Worm (Caenorhabditis elegans) whole organism, midembryonic: Measurements from ENCODE around the gene F58H1.7.

ENCODE experiments used
- T22C8.4 ChIP-seq: fragments of 200-800 bp; sonication (Bioruptor generic); IDR thresholded peaks from 2 replicates; pipeline ENCODE4 v1.3.6; 2022; ENCODE audit warnings: missing genetic modification characterization, missing compliant biosample characterization
- flt-1 ChIP-seq: fragments of 200-800 bp; sonication (Bioruptor generic); IDR thresholded peaks from 2 replicates; pipeline ENCODE4 v1.3.6; 2022; ENCODE audit warnings: missing genetic modification characterization, missing compliant biosample characterization
- klf-2 ChIP-seq: fragments of 200-800 bp; sonication (Bioruptor generic); conservative IDR thresholded peaks from 2 replicates; pipeline ENCODE4 v1.3.6; 2022; ENCODE audit warnings: missing genetic modification reagents, missing genetic modification characterization, missing compliant biosample characterization
- med-1 ChIP-seq: sonication (generic microtip); optimal IDR thresholded peaks from 2 replicates; lab custom pipeline; 2017; ENCODE audit warnings: missing genetic modification characterization, mild to moderate bottlenecking, missing compliant biosample characterization, antibody characterized with exemption, missing genetic modification reagents; ENCODE audit not compliant: insufficient read depth
- ztf-29 ChIP-seq: fragments of 200-800 bp; sonication (Bioruptor generic); IDR thresholded peaks from 2 replicates; pipeline ENCODE4 v1.3.6; 2022; ENCODE audit warnings: missing genetic modification reagents, missing genetic modification characterization, missing compliant biosample characterization

DNA sequence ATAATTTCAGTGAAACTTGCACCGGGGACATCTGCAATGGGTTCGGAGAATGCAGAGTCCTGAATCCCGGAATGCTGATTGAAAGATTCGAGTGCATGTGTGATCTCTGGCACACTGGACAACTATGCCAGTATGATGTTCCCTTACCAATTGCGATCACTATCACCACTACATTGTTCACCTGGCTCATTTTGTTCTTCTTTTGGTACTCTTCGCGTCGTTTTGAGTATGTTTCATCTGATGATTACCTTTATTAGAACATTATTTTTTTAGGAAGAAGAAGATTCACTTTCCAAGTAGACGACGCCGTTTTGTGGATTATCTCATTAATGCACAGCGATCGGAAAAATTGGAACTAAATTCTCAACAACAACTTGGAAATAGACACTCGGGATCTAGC lies 20.9 kb downstream of the F58H1.7 start:
- TF ChIP-seq flt-1 (GFP tag; lab: Robert Waterston, UW): no peak
- no peak for TF ChIP-seq ztf-29
- no peak for TF ChIP-seq klf-2
- no peak for TF ChIP-seq T22C8.4 (GFP tag; lab: Robert Waterston, UW)
- no peak for TF ChIP-seq med-1 (GFP tag; lab: Kevin White, UChicago)
